Fruit fly (Drosophila melanogaster) whole organism, prepupa: ENCODE data around the gene Gr93a.

Source experiments
- Blimp-1 ChIP-seq: fragments of 200-800 bp; sonication (Bioruptor generic); optimal IDR thresholded peaks from 3 replicates; lab custom pipeline; 2017; ENCODE audit warnings: missing biosample characterization, missing genetic modification characterization, mild to moderate bottlenecking, moderate library complexity, missing genetic modification reagents
- CG10669 ChIP-seq: fragments of 200-800 bp; sonication (Bioruptor generic); optimal IDR thresholded peaks from 3 replicates; lab custom pipeline; 2018; ENCODE audit warnings: missing biosample characterization, mild to moderate bottlenecking, missing genetic modification characterization, moderate library complexity
- CG11294 ChIP-seq: fragments of 200-800 bp; sonication (Bioruptor generic); IDR thresholded peaks from 2 replicates; pipeline ENCODE4 v1.3.6; 2022; ENCODE audit warnings: missing biosample characterization, missing genetic modification characterization
- CG11762 ChIP-seq: fragments of 200-800 bp; sonication (Bioruptor generic); optimal IDR thresholded peaks from 3 replicates; lab custom pipeline; 2016; ENCODE audit warnings: missing biosample characterization, missing genetic modification characterization; ENCODE audit not compliant: insufficient read depth
- CG11902 ChIP-seq: fragments of 200-800 bp; sonication (Bioruptor generic); optimal IDR thresholded peaks from 3 replicates; lab custom pipeline; 2016; ENCODE audit warnings: missing biosample characterization, missing genetic modification characterization
- CG15336 ChIP-seq: fragments of 200-800 bp; sonication (Bioruptor generic); IDR thresholded peaks from 2 replicates; pipeline ENCODE4 v1.3.6; 2022; ENCODE audit warnings: missing biosample characterization, missing genetic modification characterization
- CG1621 ChIP-seq: fragments of 200-800 bp; sonication (Bioruptor generic); optimal IDR thresholded peaks from 3 replicates; lab custom pipeline; 2018; ENCODE audit warnings: missing biosample characterization, mild to moderate bottlenecking, missing genetic modification characterization
- CG16779 ChIP-seq: fragments of 200-800 bp; sonication (Bioruptor generic); optimal IDR thresholded peaks from 3 replicates; lab custom pipeline; 2017; ENCODE audit warnings: missing biosample characterization, mild to moderate bottlenecking, missing genetic modification characterization
- CG31627 ChIP-seq: fragments of 200-800 bp; sonication (Bioruptor generic); optimal IDR thresholded peaks from 3 replicates; lab custom pipeline; 2016; ENCODE audit warnings: missing biosample characterization, missing genetic modification characterization
- CG32006 ChIP-seq: fragments of 200-800 bp; sonication (Bioruptor generic); optimal IDR thresholded peaks from 3 replicates; lab custom pipeline; 2017; ENCODE audit warnings: missing biosample characterization, mild to moderate bottlenecking, missing genetic modification characterization
- CG34406 ChIP-seq: fragments of 200-800 bp; sonication (Bioruptor generic); optimal IDR thresholded peaks from 3 replicates; lab custom pipeline; 2016; ENCODE audit warnings: missing biosample characterization, missing genetic modification characterization
- CG3919 ChIP-seq: fragments of 200-800 bp; sonication (Bioruptor generic); optimal IDR thresholded peaks from 3 replicates; lab custom pipeline; 2016; ENCODE audit warnings: missing biosample characterization, missing genetic modification characterization
- CG6163 ChIP-seq: fragments of 200-800 bp; sonication (Bioruptor generic); IDR thresholded peaks from 3 replicates; pipeline ENCODE4 v1.3.6; 2022; ENCODE audit warnings: missing biosample characterization, missing genetic modification characterization
- CG6792 ChIP-seq: fragments of 200-800 bp; sonication (Bioruptor generic); optimal IDR thresholded peaks from 3 replicates; lab custom pipeline; 2016; ENCODE audit warnings: missing biosample characterization, missing genetic modification characterization
- CG6808 ChIP-seq: fragments of 200-800 bp; sonication (Bioruptor generic); optimal IDR thresholded peaks from 3 replicates; lab custom pipeline; 2017; ENCODE audit warnings: missing biosample characterization, missing genetic modification characterization, mild to moderate bottlenecking, moderate library complexity, missing genetic modification reagents
- CG6854 ChIP-seq: fragments of 200-800 bp; sonication (Bioruptor generic); optimal IDR thresholded peaks from 2 replicates; lab custom pipeline; 2017; ENCODE audit warnings: missing biosample characterization, mild to moderate bottlenecking, missing genetic modification characterization
- CG7368 ChIP-seq: fragments of 200-800 bp; sonication (Bioruptor generic); optimal IDR thresholded peaks from 3 replicates; lab custom pipeline; 2016; ENCODE audit warnings: missing biosample characterization, missing genetic modification characterization
- CG8119 ChIP-seq: fragments of 200-800 bp; sonication (Bioruptor generic); IDR thresholded peaks from 3 replicates; pipeline ENCODE4 v1.3.6; 2022; ENCODE audit warnings: missing biosample characterization, missing genetic modification characterization
- CG8319 ChIP-seq: fragments of 200-800 bp; sonication (Bioruptor generic); optimal IDR thresholded peaks from 3 replicates; lab custom pipeline; 2016; ENCODE audit warnings: missing biosample characterization, missing genetic modification characterization
- CG8632 ChIP-seq: fragments of 200-800 bp; sonication (Bioruptor generic); optimal IDR thresholded peaks from 3 replicates; lab custom pipeline; 2016; ENCODE audit warnings: missing biosample characterization, missing genetic modification characterization
- CG9139 ChIP-seq: fragments of 200-800 bp; sonication (Bioruptor generic); optimal IDR thresholded peaks from 3 replicates; lab custom pipeline; 2017; ENCODE audit warnings: missing biosample characterization, mild to moderate bottlenecking, missing genetic modification characterization
- Eip75B ChIP-seq: fragments of 200-800 bp; sonication (Bioruptor generic); optimal IDR thresholded peaks from 3 replicates; lab custom pipeline; 2016; ENCODE audit warnings: missing biosample characterization, missing genetic modification characterization
- Eip78C ChIP-seq: fragments of 200-800 bp; sonication (Bioruptor generic); peaks from one replicate; lab custom pipeline; 2016; ENCODE audit warnings: missing biosample characterization, missing genetic modification characterization
- Eip93F ChIP-seq: fragments of 200-800 bp; sonication (Bioruptor generic); optimal IDR thresholded peaks from 2 replicates; lab custom pipeline; 2016; ENCODE audit warnings: missing biosample characterization, mild to moderate bottlenecking, missing genetic modification characterization
- Ets21C ChIP-seq: fragments of 200-800 bp; sonication (Bioruptor generic); optimal IDR thresholded peaks from 3 replicates; lab custom pipeline; 2016; ENCODE audit warnings: missing biosample characterization, missing genetic modification characterization
- Gug ChIP-seq: fragments of 200-800 bp; sonication (Bioruptor generic); IDR thresholded peaks from 2 replicates; pipeline ENCODE4 v1.3.6; 2022; ENCODE audit warnings: missing biosample characterization, missing genetic modification characterization
- Hr38 ChIP-seq: sonication (Bioruptor generic); optimal IDR thresholded peaks from 2 replicates; lab custom pipeline; 2016; ENCODE audit warnings: missing biosample characterization, missing genetic modification characterization
- Hr39 ChIP-seq: fragments of 200-800 bp; sonication (Bioruptor generic); optimal IDR thresholded peaks from 2 replicates; lab custom pipeline; 2016; ENCODE audit warnings: missing biosample characterization, missing genetic modification characterization
- Lpt ChIP-seq: fragments of 200-800 bp; sonication (Bioruptor generic); optimal IDR thresholded peaks from 3 replicates; lab custom pipeline; 2016; ENCODE audit warnings: missing biosample characterization, missing genetic modification characterization
- Met ChIP-seq: fragments of 200-800 bp; sonication (Bioruptor generic); optimal IDR thresholded peaks from 3 replicates; lab custom pipeline; 2016; ENCODE audit warnings: missing biosample characterization, missing genetic modification characterization
- Smox ChIP-seq: fragments of 200-800 bp; sonication (Bioruptor generic); optimal IDR thresholded peaks from 3 replicates; lab custom pipeline; 2016; ENCODE audit warnings: missing biosample characterization, missing genetic modification characterization
- Sox102F ChIP-seq: fragments of 200-800 bp; sonication (Bioruptor generic); optimal IDR thresholded peaks from 2 replicates; lab custom pipeline; 2016; ENCODE audit warnings: missing biosample characterization, mild to moderate bottlenecking, missing genetic modification characterization
- Sox14 ChIP-seq: fragments of 200-800 bp; sonication (Bioruptor generic); optimal IDR thresholded peaks from 3 replicates; lab custom pipeline; 2016; ENCODE audit warnings: missing biosample characterization, missing genetic modification characterization
- achi ChIP-seq: fragments of 200-800 bp; sonication (Bioruptor generic); optimal IDR thresholded peaks from 3 replicates; lab custom pipeline; 2016; ENCODE audit warnings: missing biosample characterization, missing genetic modification characterization
- acj6 ChIP-seq: fragments of 200-800 bp; sonication (Bioruptor generic); optimal IDR thresholded peaks from 3 replicates; lab custom pipeline; 2016; ENCODE audit warnings: missing biosample characterization, missing genetic modification characterization
- cyc ChIP-seq: fragments of 200-800 bp; sonication (Bioruptor generic); optimal IDR thresholded peaks from 3 replicates; lab custom pipeline; 2016; ENCODE audit warnings: missing biosample characterization, missing genetic modification characterization
- dac ChIP-seq: fragments of 200-800 bp; sonication (Bioruptor generic); optimal IDR thresholded peaks from 2 replicates; lab custom pipeline; 2017; ENCODE audit warnings: missing biosample characterization, mild to moderate bottlenecking, missing genetic modification characterization
- dsx ChIP-seq: fragments of 200-800 bp; optimal IDR thresholded peaks from 3 replicates; lab custom pipeline; 2019; ENCODE audit warnings: missing biosample characterization, mild to moderate bottlenecking, missing genetic modification characterization, moderate library complexity; ENCODE audit not compliant: poor library complexity, severe bottlenecking
- eg ChIP-seq: fragments of 200-800 bp; sonication (Bioruptor generic); IDR thresholded peaks from 3 replicates; pipeline ENCODE4 v1.3.6; 2022; ENCODE audit warnings: missing biosample characterization, missing genetic modification characterization
- esn ChIP-seq: fragments of 200-800 bp; sonication (Bioruptor generic); optimal IDR thresholded peaks from 2 replicates; lab custom pipeline; 2016; ENCODE audit warnings: missing biosample characterization, mild to moderate bottlenecking, missing genetic modification characterization, moderate library complexity
- fd85E ChIP-seq: fragments of 200-800 bp; sonication (Bioruptor generic); optimal IDR thresholded peaks from 3 replicates; lab custom pipeline; 2016; ENCODE audit warnings: missing biosample characterization, missing genetic modification characterization
- fkh ChIP-seq: fragments of 200-800 bp; sonication (Bioruptor generic); optimal IDR thresholded peaks from 3 replicates; lab custom pipeline; 2017; ENCODE audit warnings: missing biosample characterization, mild to moderate bottlenecking, missing genetic modification characterization, moderate library complexity
- net ChIP-seq: fragments of 200-800 bp; sonication (Bioruptor generic); optimal IDR thresholded peaks from 3 replicates; lab custom pipeline; 2016; ENCODE audit warnings: missing biosample characterization, missing genetic modification characterization
- pdm3 ChIP-seq: fragments of 200-800 bp; sonication (Bioruptor generic); optimal IDR thresholded peaks from 3 replicates; lab custom pipeline; 2016; ENCODE audit warnings: missing biosample characterization, missing genetic modification characterization
- salr ChIP-seq, 2 experiments: fragments of 200-800 bp; sonication (Bioruptor generic); optimal IDR thresholded peaks; 3 replicates each; lab custom pipeline; 2016 to 2018; ENCODE audit warnings: missing biosample characterization in 2 of 2, missing genetic modification characterization in 2 of 2, mild to moderate bottlenecking in 1 of 2
- ss ChIP-seq, 2 experiments: fragments of 200-800 bp; sonication (Bioruptor generic); optimal IDR thresholded peaks; 2 replicates in 1 of 2; 3 replicates in 1 of 2; lab custom pipeline; 2017 to 2018; ENCODE audit warnings: mild to moderate bottlenecking in 2 of 2, missing biosample characterization in 2 of 2, missing genetic modification characterization in 2 of 2, moderate library complexity in 1 of 2
- svp ChIP-seq: fragments of 200-800 bp; sonication (Bioruptor generic); peaks from one replicate; lab custom pipeline; 2016; ENCODE audit warnings: missing biosample characterization, missing genetic modification characterization
- vri ChIP-seq: fragments of 200-800 bp; sonication (Bioruptor generic); optimal IDR thresholded peaks from 3 replicates; lab custom pipeline; 2016; ENCODE audit warnings: missing biosample characterization, mild to moderate bottlenecking, missing genetic modification characterization

Gene Gr93a

dm6 chr3R:21835388-21836200 is 3.3 kb downstream of the Gr93a start:
- TF ChIP-seq CG1621 (tag; lab: Kevin White, UChicago), result no peak
- TF ChIP-seq fkh (GFP tag; lab: Kevin White, UChicago), result peak; percentile 73
- no peak for TF ChIP-seq CG6792 (GFP tag; lab: Kevin White, UChicago)
- TF ChIP-seq esn (GFP tag; lab: Kevin White, UChicago), result no peak
- no peak for TF ChIP-seq CG3919 (GFP tag; lab: Kevin White, UChicago)
- TF ChIP-seq Hr39 (GFP tag; lab: Kevin White, UChicago), result no peak
- no peak for TF ChIP-seq Eip75B (GFP tag; lab: Kevin White, UChicago)
- TF ChIP-seq CG8632, result no peak
- no peak for TF ChIP-seq CG7368
- no peak for TF ChIP-seq Ets21C (GFP tag; lab: Kevin White, UChicago)
- TF ChIP-seq pdm3 (GFP tag; lab: Kevin White, UChicago), result no peak
- TF ChIP-seq Met (GFP tag; lab: Kevin White, UChicago), result no peak
- peak; percentile 2 for TF ChIP-seq svp (GFP tag; lab: Kevin White, UChicago)
- no peak for TF ChIP-seq CG8119 (GFP tag; lab: Robert Waterston, UW)
- TF ChIP-seq salr (GFP tag; optimal IDR thresholded peaks at IDR 0.05; lab: Kevin White, UChicago), result no peak
- no peak for TF ChIP-seq CG8319
- no peak for TF ChIP-seq acj6 (GFP tag; lab: Kevin White, UChicago)
- TF ChIP-seq, all 60 proteins: peak for 2

- TF ChIP-seq CG15336 (0 out of 2 replicates have a peak, but pooled peaks have one; percentile 8), CG9139 (no peak), CG10669 (no peak), CG8632 (no peak), fd85E (no peak), svp (GFP tag; lab: Kevin White, UChicago) (no peak), eg (GFP tag; lab: Robert Waterston, UW) (peak; percentile 64; the same call in 1 of the 3 replicates), vri (no peak), Blimp-1 (GFP tag; lab: Kevin White, UChicago) (no peak), dsx (GFP tag; lab: Kevin White, UChicago) (no peak), acj6 (GFP tag; lab: Kevin White, UChicago) (no peak), cyc (GFP tag; lab: Kevin White, UChicago) (no peak), CG6854 (no peak), achi (GFP tag; lab: Kevin White, UChicago) (no peak), net (peak; percentile 15), dac (GFP tag; lab: Kevin White, UChicago) (no peak), CG11762 (GFP tag; lab: Kevin White, UChicago) (no peak), Sox102F (GFP tag; lab: Kevin White, UChicago) (no peak), Gug (GFP tag; lab: Robert Waterston, UW) (no peak), CG32006 (GFP tag; lab: Kevin White, UChicago) (peak; percentile 38), CG8119 (GFP tag; lab: Robert Waterston, UW) (no peak), CG6808 (GFP tag; lab: Kevin White, UChicago) (no peak), Hr38 (GFP tag; lab: Kevin White, UChicago) (no peak), Eip93F (GFP tag; lab: Kevin White, UChicago) (no peak), CG16779 (tag; lab: Kevin White, UChicago) (no peak), CG6163 (GFP tag; lab: Robert Waterston, UW) (no peak; the same call in 1 of the 3 replicates), fkh (GFP tag; lab: Kevin White, UChicago) (no peak), Met (GFP tag; lab: Kevin White, UChicago) (peak; percentile 23), Ets21C (GFP tag; lab: Kevin White, UChicago) (no peak), CG31627 (GFP tag; lab: Kevin White, UChicago) (no peak), Sox14 (GFP tag; lab: Kevin White, UChicago) (no peak), CG11902 (no peak), CG11294 (GFP tag; lab: Robert Waterston, UW) (no peak), Eip75B (GFP tag; lab: Kevin White, UChicago) (peak; percentile 2), Hr39 (GFP tag; lab: Kevin White, UChicago) (no peak), Lpt (no peak), Eip78C (GFP tag; lab: Kevin White, UChicago) (peak; percentile 64), ss (GFP tag; optimal IDR thresholded peaks at IDR 0.05; lab: Kevin White, UChicago) (no peak), CG7368 (no peak), Smox (GFP tag; lab: Kevin White, UChicago) (no peak), CG34406 (GFP tag; lab: Kevin White, UChicago) (no peak)
Observed at dm6 chr3R:21836201-21836504, 3.9 kb downstream of the Gr93a start.
